Worm (Caenorhabditis elegans) whole organism, L4 larva: ENCODE data around the gene mrps-9.

Source experiments
- F49E8.2 ChIP-seq: sonication (generic microtip); optimal IDR thresholded peaks from 2 replicates; lab custom pipeline; 2016; ENCODE audit warnings: missing compliant biosample characterization, mild to moderate bottlenecking, missing genetic modification characterization, borderline replicate concordance
- T20F7.1 ChIP-seq: fragments of 200-800 bp; sonication (Bioruptor generic); optimal IDR thresholded peaks from 2 replicates; lab custom pipeline; 2018; ENCODE audit warnings: mild to moderate bottlenecking, missing genetic modification characterization, missing compliant biosample characterization
- aha-1 ChIP-seq: fragments of 150-350 bp; peaks from one replicate; lab custom pipeline; 2014; ENCODE audit warnings: missing biosample characterization, missing genetic modification characterization
- ama-1 ChIP-seq: fragments of 150-350 bp; optimal IDR thresholded peaks from 2 replicates; lab custom pipeline; 2014; ENCODE audit warnings: inconsistent platforms, mixed read lengths
- ceh-82 ChIP-seq: sonication (generic microtip); optimal IDR thresholded peaks from 2 replicates; lab custom pipeline; 2017; ENCODE audit warnings: missing biosample characterization, missing genetic modification characterization
- daf-16 ChIP-seq, 3 experiments: sonication (generic microtip); optimal IDR thresholded peaks; 2 replicates each; lab custom pipeline; 2016 to 2017; ENCODE audit warnings: missing genetic modification characterization in 3 of 3, missing genetic modification reagents in 3 of 3, mild to moderate bottlenecking in 2 of 3, missing compliant biosample characterization in 2 of 3, missing biosample characterization in 1 of 3, moderate library complexity in 1 of 3
- dmd-6 ChIP-seq: fragments of 200-800 bp; sonication (Bioruptor generic); IDR thresholded peaks from 2 replicates; pipeline ENCODE4 v1.3.6; 2022; ENCODE audit warnings: missing genetic modification reagents, missing genetic modification characterization, missing compliant biosample characterization
- dmd-9 ChIP-seq: fragments of 200-800 bp; sonication (Bioruptor generic); IDR thresholded peaks from 2 replicates; pipeline ENCODE4 v1.3.6; 2022; ENCODE audit warnings: missing genetic modification reagents, missing genetic modification characterization, missing compliant biosample characterization
- dpl-1 ChIP-seq: fragments of 150-350 bp; optimal IDR thresholded peaks from 2 replicates; lab custom pipeline; 2014; ENCODE audit warnings: missing biosample characterization, missing genetic modification reagents, missing genetic modification characterization
- duxl-1 ChIP-seq: sonication (generic microtip); optimal IDR thresholded peaks from 2 replicates; lab custom pipeline; 2016; ENCODE audit warnings: mild to moderate bottlenecking, missing genetic modification characterization, moderate library complexity, missing compliant biosample characterization; ENCODE audit not compliant: poor library complexity
- egl-43 ChIP-seq: fragments of 200-800 bp; sonication (Bioruptor generic); IDR thresholded peaks from 2 replicates; pipeline ENCODE4 v1.3.6; 2022; ENCODE audit warnings: missing genetic modification reagents, missing genetic modification characterization, missing compliant biosample characterization
- hif-1 ChIP-seq, 2 experiments: sonication (generic microtip); optimal IDR thresholded peaks; 2 replicates each; lab custom pipeline; 2016 to 2017; ENCODE audit warnings: missing compliant biosample characterization in 2 of 2, missing genetic modification characterization in 2 of 2, missing genetic modification reagents in 2 of 2, missing genotype in 2 of 2, mild to moderate bottlenecking in 1 of 2
- lin-29 ChIP-seq: fragments of 200-800 bp; sonication (Bioruptor generic); IDR thresholded peaks from 2 replicates; pipeline ENCODE4 v1.3.6; 2022; ENCODE audit warnings: missing genetic modification reagents, missing genetic modification characterization, missing compliant biosample characterization
- lin-39 ChIP-seq: fragments of 150-350 bp; optimal IDR thresholded peaks from 2 replicates; lab custom pipeline; 2014; ENCODE audit warnings: missing biosample characterization, missing genetic modification reagents, missing genetic modification characterization
- lsy-2 ChIP-seq, 2 experiments: fragments of 150-350 bp in 1 of 2; sonication (generic microtip) in 1 of 2; optimal IDR thresholded peaks; 2 replicates each; lab custom pipeline; 2014 to 2017; ENCODE audit warnings: missing biosample characterization in 2 of 2, missing genetic modification characterization in 2 of 2
- mep-1 ChIP-seq: fragments of 150-350 bp; sonication (generic microtip); optimal IDR thresholded peaks from 3 replicates; lab custom pipeline; 2014; ENCODE audit warnings: missing biosample characterization, missing genetic modification characterization
- mes-2 ChIP-seq: sonication (generic microtip); optimal IDR thresholded peaks from 2 replicates; lab custom pipeline; 2016; ENCODE audit warnings: missing genotype, mild to moderate bottlenecking, missing genetic modification characterization, missing compliant biosample characterization; ENCODE audit not compliant: poor library complexity, severe bottlenecking
- nhr-42 ChIP-seq: fragments of 200-800 bp; sonication (Bioruptor generic); IDR thresholded peaks from 2 replicates; pipeline ENCODE4 v1.3.6; 2022; ENCODE audit warnings: missing genetic modification characterization, missing compliant biosample characterization
- snpc-4 ChIP-seq: fragments of 150-350 bp; optimal IDR thresholded peaks from 2 replicates; lab custom pipeline; 2014; ENCODE audit warnings: missing biosample characterization, missing genetic modification characterization
- unc-62 ChIP-seq, 3 experiments: fragments of 150-350 bp in 1 of 3; sonication (generic microtip); optimal IDR thresholded peaks in 2 of 3; peaks in 1 of 3; 1 replicate in 1 of 3; 2 replicates in 2 of 3; lab custom pipeline; 2014 to 2017; ENCODE audit warnings: missing biosample characterization in 3 of 3, missing genetic modification characterization in 3 of 3, missing genetic modification reagents in 3 of 3, missing genotype in 1 of 3
- vab-7 ChIP-seq: fragments of 200-800 bp; sonication (Bioruptor generic); IDR thresholded peaks from 2 replicates; pipeline ENCODE4 v1.3.6; 2022; ENCODE audit warnings: missing genetic modification reagents, missing genetic modification characterization, missing compliant biosample characterization

mrps-9 gene

DNA sequence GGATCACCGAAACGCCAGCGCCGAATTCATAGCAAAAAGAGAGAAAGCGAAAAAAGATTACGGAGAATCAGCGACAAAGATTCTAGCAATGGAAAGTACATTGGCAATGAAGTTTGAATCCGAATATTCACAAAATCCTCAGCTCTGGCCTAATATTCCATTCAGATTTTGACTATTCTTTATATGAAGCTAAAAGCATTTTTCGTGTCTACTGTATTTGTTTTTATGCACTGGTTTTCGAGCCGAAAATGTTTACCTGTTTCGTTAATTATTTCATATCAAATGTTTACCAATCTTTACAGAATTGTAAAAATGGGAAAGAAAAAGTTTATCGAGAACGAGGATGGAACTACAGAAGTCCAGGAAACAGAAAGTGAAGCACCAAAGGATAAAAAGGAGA lies 42.4 kb downstream of the mrps-9 start, which contains the start of gene F10E9.4:
TSS of gene F10E9.4 (plus strand) at position 301 of the 400 bp plus-strand sequence.
- TF ChIP-seq ceh-82 (tag; lab: Kevin White, UChicago) (no peak), T20F7.1 (GFP tag; lab: Kevin White, UChicago) (no peak), egl-43 (no peak), duxl-1 (tag; lab: Kevin White, UChicago) (no peak), nhr-42 (no peak), lin-29 (GFP tag; lab: Robert Waterston, UW) (no peak), F49E8.2 (tag; lab: Kevin White, UChicago) (no peak), lin-39 (no peak), hif-1 (tag; optimal IDR thresholded peaks at IDR 0.05; lab: Kevin White, UChicago) (no peak), snpc-4 (tag; lab: Kevin White, UChicago) (no peak), dmd-9 (no peak)
- TF ChIP-seq, all 104 proteins: peak for 0

DNA sequence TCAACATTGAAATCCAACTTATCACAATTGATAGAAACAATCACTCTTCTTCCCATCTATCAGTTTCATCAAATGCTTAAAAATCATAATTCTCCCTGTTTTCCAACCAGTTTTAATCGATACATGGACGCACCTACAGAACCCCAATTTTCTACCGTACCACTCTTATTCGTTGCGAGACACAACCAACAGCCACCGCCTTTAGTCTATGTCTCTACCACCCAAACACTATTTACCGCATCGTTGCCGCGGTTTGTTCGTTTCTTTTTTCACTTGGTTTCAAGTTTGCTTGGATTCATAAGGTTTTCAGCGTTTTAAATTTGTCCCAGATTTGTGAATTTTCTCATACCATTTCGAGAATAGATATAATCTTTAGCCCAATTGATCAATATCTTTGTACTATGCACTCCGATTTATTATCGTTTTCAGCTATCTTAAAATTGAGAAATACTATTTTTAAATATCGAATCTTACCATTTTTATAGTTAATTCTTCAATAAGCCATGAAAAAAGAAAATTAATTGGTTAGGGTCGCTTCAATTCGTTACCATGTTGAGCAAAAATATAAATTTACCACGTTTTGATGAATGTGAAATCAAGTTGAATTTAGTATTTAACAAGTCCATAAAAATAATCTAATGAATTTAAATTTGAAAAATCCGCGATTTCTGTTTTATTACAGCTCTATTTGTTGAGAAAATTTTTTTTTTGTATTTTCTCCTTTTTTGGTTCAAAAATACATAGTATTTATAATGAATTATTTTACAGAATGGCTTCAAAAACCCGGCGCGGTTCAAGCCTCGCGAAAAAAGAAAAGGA lies 44.6 kb downstream of the mrps-9 start, which contains the start of gene F10E9.3:
TSS of gene F10E9.3 (plus strand) at position 769 of the 819 bp plus-strand sequence.
- TF ChIP-seq ama-1 (lab: Kevin White, UChicago), result peak; percentile 32
- no peak for TF ChIP-seq egl-43
- peak in 1 of 2 experiments; percentile 96 for TF ChIP-seq lsy-2 (tag; optimal IDR thresholded peaks at IDR 0.05; lab: Kevin White, UChicago)
- peak in 1 of 2 experiments; percentile 93 for TF ChIP-seq unc-62 (GFP tag; optimal IDR thresholded peaks at IDR 0.05 in 1 of 2; lab: Kevin White, UChicago)
- TF ChIP-seq unc-62 (tag; optimal IDR thresholded peaks at IDR 0.05; lab: Kevin White, UChicago), result no peak
- peak; percentile 13 for TF ChIP-seq T20F7.1 (GFP tag; lab: Kevin White, UChicago)
- peak; percentile 68 for TF ChIP-seq aha-1 (tag; lab: Kevin White, UChicago)
- TF ChIP-seq lin-29 (GFP tag; lab: Robert Waterston, UW), result no peak
- TF ChIP-seq mes-2, result peak; percentile 72
- TF ChIP-seq daf-16 (GFP tag; optimal IDR thresholded peaks at IDR 0.05; lab: Kevin White, UChicago), result no peak
- TF ChIP-seq daf-16 (tag; optimal IDR thresholded peaks at IDR 0.05; lab: Kevin White, UChicago), result peak; percentile 12
- peak; percentile 38 for TF ChIP-seq dpl-1 (GFP tag; lab: Kevin White, UChicago)

DNA sequence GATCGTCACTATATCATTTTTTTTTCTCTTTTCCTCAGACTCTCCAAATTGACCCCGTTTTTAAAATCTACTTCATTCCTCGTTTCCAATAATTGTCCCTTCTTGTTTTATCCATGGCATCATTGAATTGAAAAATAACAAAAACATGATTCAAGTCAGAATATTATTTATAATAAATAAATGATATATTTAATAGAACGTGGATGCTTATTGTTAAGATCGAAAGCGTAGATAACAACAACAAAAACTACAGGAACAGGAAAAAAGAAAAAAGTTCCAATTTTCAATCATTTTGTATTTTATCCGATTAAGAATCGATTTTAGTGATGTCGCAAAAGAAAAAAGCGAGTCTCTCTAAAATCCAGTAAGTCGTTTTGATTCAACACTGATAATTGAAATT lies 46.5 kb downstream of the mrps-9 start, which contains the start of gene F10E9.2:
TSS of gene F10E9.2 (plus strand) at position 301 of the 400 bp plus-strand sequence.
- no peak for TF ChIP-seq dmd-6 (GFP tag; lab: Robert Waterston, UW)
- peak; percentile 2 for TF ChIP-seq mep-1 (tag; lab: Kevin White, UChicago)
- no peak for TF ChIP-seq vab-7 (GFP tag; lab: Robert Waterston, UW)
- TF ChIP-seq, all 104 proteins: peak for 1
